Worm (Caenorhabditis elegans) whole organism, young adult: ENCODE data around the gene ZC518.8.

Source experiments
- B0019.2 ChIP-seq: fragments of 200-800 bp; sonication (Bioruptor generic); conservative IDR thresholded peaks from 2 replicates; pipeline ENCODE4 v1.3.6; 2022; ENCODE audit warnings: missing genetic modification reagents, missing genetic modification characterization, missing compliant biosample characterization
- B0035.1 ChIP-seq: sonication (generic microtip); optimal IDR thresholded peaks from 2 replicates; lab custom pipeline; 2016; ENCODE audit warnings: missing genetic modification characterization, mild to moderate bottlenecking, missing compliant biosample characterization, missing genotype, missing genetic modification reagents
- D2030.7 ChIP-seq: fragments of 200-800 bp; sonication (Bioruptor generic); IDR thresholded peaks from 2 replicates; pipeline ENCODE4 v1.3.6; 2022; ENCODE audit warnings: missing genetic modification reagents, missing genetic modification characterization, missing compliant biosample characterization
- F10E7.11 ChIP-seq: sonication (generic microtip); optimal IDR thresholded peaks from 2 replicates; lab custom pipeline; 2017; ENCODE audit warnings: mild to moderate bottlenecking, missing genetic modification characterization, moderate library complexity, missing compliant biosample characterization
- F33H1.4 ChIP-seq: fragments of 200-800 bp; sonication (Bioruptor generic); IDR thresholded peaks from 2 replicates; pipeline ENCODE4 v1.3.6; 2022; ENCODE audit warnings: missing genetic modification reagents, missing genetic modification characterization, missing compliant biosample characterization
- F49E8.2 ChIP-seq: sonication (generic microtip); optimal IDR thresholded peaks from 3 replicates; lab custom pipeline; 2017; ENCODE audit warnings: missing genetic modification characterization, mild to moderate bottlenecking, missing compliant biosample characterization, antibody characterized with exemption, moderate library complexity; ENCODE audit not compliant: insufficient read depth
- K12H6.12 ChIP-seq: fragments of 200-800 bp; sonication (Bioruptor generic); optimal IDR thresholded peaks from 2 replicates; lab custom pipeline; 2018; ENCODE audit warnings: mild to moderate bottlenecking, missing genetic modification characterization, missing compliant biosample characterization
- Y67H2A.10 ChIP-seq: fragments of 200-800 bp; sonication (Bioruptor generic); conservative IDR thresholded peaks from 2 replicates; pipeline ENCODE4 v1.3.6; 2022; ENCODE audit warnings: missing genetic modification reagents, missing genetic modification characterization, missing compliant biosample characterization
- Y79H2A.3 ChIP-seq: fragments of 200-800 bp; sonication (Bioruptor generic); conservative IDR thresholded peaks from 2 replicates; pipeline ENCODE4 v1.3.6; 2022; ENCODE audit warnings: missing genetic modification reagents, missing genetic modification characterization, missing compliant biosample characterization
- Y95B8A.8 ChIP-seq: fragments of 200-800 bp; sonication (Bioruptor generic); IDR thresholded peaks from 2 replicates; pipeline ENCODE4 v1.3.6; 2022; ENCODE audit warnings: missing genetic modification reagents, missing genetic modification characterization, missing compliant biosample characterization
- akir-1 ChIP-seq: fragments of 200-800 bp; sonication (Bioruptor generic); optimal IDR thresholded peaks from 2 replicates; lab custom pipeline; 2018; ENCODE audit warnings: mild to moderate bottlenecking, missing genetic modification characterization, moderate library complexity, missing compliant biosample characterization
- aptf-3 ChIP-seq: fragments of 200-800 bp; sonication (Bioruptor generic); IDR thresholded peaks from 2 replicates; pipeline ENCODE4 v1.3.6; 2022; ENCODE audit warnings: missing genetic modification characterization, missing compliant biosample characterization
- attf-6 ChIP-seq: fragments of 200-800 bp; sonication (Bioruptor generic); IDR thresholded peaks from 2 replicates; pipeline ENCODE4 v1.3.6; 2022; ENCODE audit warnings: missing genetic modification reagents, missing genetic modification characterization, missing compliant biosample characterization
- bed-2 ChIP-seq: fragments of 200-800 bp; sonication (Bioruptor generic); IDR thresholded peaks from 2 replicates; pipeline ENCODE4 v1.3.6; 2022; ENCODE audit warnings: missing genetic modification reagents, missing genetic modification characterization, missing compliant biosample characterization
- cebp-1 ChIP-seq, 2 experiments: fragments of 200-800 bp in 1 of 2; sonication (Bioruptor generic) in 1 of 2; sonication (generic microtip) in 1 of 2; IDR thresholded peaks in 1 of 2; optimal IDR thresholded peaks in 1 of 2; 2 replicates each; pipeline versions ENCODE4 v1.3.6 to Lab custom; 2017 to 2022; ENCODE audit warnings: missing compliant biosample characterization in 2 of 2, missing genetic modification characterization in 2 of 2, mild to moderate bottlenecking in 1 of 2, missing genetic modification reagents in 1 of 2, moderate library complexity in 1 of 2
- cebp-2 ChIP-seq: fragments of 200-800 bp; sonication (Bioruptor generic); IDR thresholded peaks from 2 replicates; pipeline ENCODE4 v1.3.6; 2022; ENCODE audit warnings: missing genetic modification characterization, missing compliant biosample characterization
- ceh-100 ChIP-seq: fragments of 200-800 bp; sonication (Bioruptor generic); IDR thresholded peaks from 2 replicates; pipeline ENCODE4 v1.3.6; 2022; ENCODE audit warnings: missing genetic modification reagents, missing genetic modification characterization, missing compliant biosample characterization
- ceh-27 ChIP-seq: fragments of 200-800 bp; sonication (Bioruptor generic); optimal IDR thresholded peaks from 2 replicates; lab custom pipeline; 2018; ENCODE audit warnings: mild to moderate bottlenecking, missing genetic modification characterization, moderate library complexity, missing compliant biosample characterization
- ceh-40 ChIP-seq: fragments of 200-800 bp; sonication (Bioruptor generic); IDR thresholded peaks from 2 replicates; pipeline ENCODE4 v1.3.6; 2022; ENCODE audit warnings: missing genetic modification characterization, missing compliant biosample characterization
- ceh-79 ChIP-seq: sonication (generic microtip); optimal IDR thresholded peaks from 2 replicates; lab custom pipeline; 2017; ENCODE audit warnings: mild to moderate bottlenecking, missing genetic modification characterization, missing compliant biosample characterization
- ceh-91 ChIP-seq: fragments of 200-800 bp; sonication (Bioruptor generic); IDR thresholded peaks from 2 replicates; pipeline ENCODE4 v1.3.6; 2022; ENCODE audit warnings: missing genetic modification reagents, missing genetic modification characterization, missing compliant biosample characterization
- dox-1 ChIP-seq: fragments of 200-800 bp; sonication (Bioruptor generic); IDR thresholded peaks from 2 replicates; pipeline ENCODE4 v1.3.6; 2022; ENCODE audit warnings: missing genetic modification reagents, missing genetic modification characterization, missing compliant biosample characterization
- dpl-1 ChIP-seq: fragments of 150-350 bp; optimal IDR thresholded peaks from 2 replicates; lab custom pipeline; 2014; ENCODE audit warnings: missing biosample characterization, missing genetic modification reagents, missing genetic modification characterization
- efl-1 ChIP-seq: fragments of 150-350 bp; optimal IDR thresholded peaks from 2 replicates; lab custom pipeline; 2014; ENCODE audit warnings: missing biosample characterization, missing genetic modification reagents, missing genetic modification characterization
- egl-18 ChIP-seq: fragments of 200-800 bp; sonication (Bioruptor generic); IDR thresholded peaks from 2 replicates; pipeline ENCODE4 v1.3.6; 2022; ENCODE audit warnings: missing genetic modification reagents, missing genetic modification characterization, missing compliant biosample characterization
- gei-17 ChIP-seq: fragments of 200-800 bp; sonication (Bioruptor generic); optimal IDR thresholded peaks from 2 replicates; lab custom pipeline; 2018; ENCODE audit warnings: mild to moderate bottlenecking, missing genetic modification characterization, missing compliant biosample characterization
- hrde-1 ChIP-seq: sonication (generic microtip); optimal IDR thresholded peaks from 2 replicates; lab custom pipeline; 2016; ENCODE audit warnings: missing genetic modification characterization, mild to moderate bottlenecking, missing compliant biosample characterization, moderate library complexity, missing genotype, missing genetic modification reagents, borderline replicate concordance
- lag-1 ChIP-seq: fragments of 200-800 bp; sonication (Bioruptor generic); IDR thresholded peaks from 2 replicates; pipeline ENCODE4 v1.3.6; 2022; ENCODE audit warnings: missing genetic modification reagents, missing genetic modification characterization, missing compliant biosample characterization
- lir-1 ChIP-seq: fragments of 200-800 bp; sonication (Bioruptor generic); conservative IDR thresholded peaks from 2 replicates; pipeline ENCODE4 v1.3.6; 2022; ENCODE audit warnings: missing genetic modification reagents, missing genetic modification characterization, missing compliant biosample characterization
- lsl-1 ChIP-seq: fragments of 200-800 bp; sonication (Bioruptor generic); optimal IDR thresholded peaks from 2 replicates; lab custom pipeline; 2018; ENCODE audit warnings: mild to moderate bottlenecking, missing genetic modification characterization, moderate library complexity, missing compliant biosample characterization
- madf-10 ChIP-seq: sonication (generic microtip); optimal IDR thresholded peaks from 2 replicates; lab custom pipeline; 2016; ENCODE audit warnings: mild to moderate bottlenecking, missing genetic modification characterization, missing compliant biosample characterization
- madf-6 ChIP-seq: fragments of 200-800 bp; sonication (Bioruptor generic); IDR thresholded peaks from 2 replicates; pipeline ENCODE4 v1.3.6; 2022; ENCODE audit warnings: missing genetic modification reagents, missing genetic modification characterization, missing compliant biosample characterization
- madf-8 ChIP-seq: fragments of 200-800 bp; sonication (Bioruptor generic); conservative IDR thresholded peaks from 2 replicates; pipeline ENCODE4 v1.3.6; 2022; ENCODE audit warnings: missing genetic modification reagents, missing genetic modification characterization, missing compliant biosample characterization
- mel-28 ChIP-seq: sonication (generic microtip); optimal IDR thresholded peaks from 2 replicates; lab custom pipeline; 2016; ENCODE audit warnings: borderline replicate concordance, mild to moderate bottlenecking, missing genetic modification characterization, missing compliant biosample characterization
- mes-4 ChIP-seq: sonication (generic microtip); optimal IDR thresholded peaks from 2 replicates; lab custom pipeline; 2016; ENCODE audit warnings: missing genotype, missing genetic modification characterization, missing compliant biosample characterization
- nhr-80 ChIP-seq: sonication (generic microtip); optimal IDR thresholded peaks from 2 replicates; lab custom pipeline; 2016; ENCODE audit warnings: missing genetic modification characterization, missing compliant biosample characterization
- pbrm-1 ChIP-seq: fragments of 200-800 bp; sonication (Bioruptor generic); IDR thresholded peaks from 2 replicates; pipeline ENCODE4 v1.3.6; 2022; ENCODE audit warnings: missing genetic modification reagents, missing genetic modification characterization, missing compliant biosample characterization
- rec-8 ChIP-seq, 2 experiments: sonication (generic microtip); optimal IDR thresholded peaks; 2 replicates each; lab custom pipeline; 2016; ENCODE audit warnings: mild to moderate bottlenecking in 2 of 2, missing genetic modification characterization in 2 of 2, missing genetic modification reagents in 2 of 2, missing genotype in 2 of 2, missing biosample characterization in 1 of 2, missing compliant biosample characterization in 1 of 2, moderate library complexity in 1 of 2
- sea-2 ChIP-seq: fragments of 200-800 bp; sonication (Bioruptor generic); IDR thresholded peaks from 2 replicates; pipeline ENCODE4 v1.3.6; 2022; ENCODE audit warnings: missing genetic modification characterization, missing compliant biosample characterization
- snpc-3.4 ChIP-seq: sonication (generic microtip); optimal IDR thresholded peaks from 2 replicates; lab custom pipeline; 2017; ENCODE audit warnings: missing genetic modification characterization, mild to moderate bottlenecking, missing compliant biosample characterization, antibody characterized with exemption, moderate library complexity, missing genotype, missing genetic modification reagents
- unc-62 ChIP-seq: fragments of 150-350 bp; optimal IDR thresholded peaks from 2 replicates; lab custom pipeline; 2014; ENCODE audit warnings: missing biosample characterization, missing genetic modification reagents, missing genetic modification characterization
- xnd-1 ChIP-seq: sonication (generic microtip); optimal IDR thresholded peaks from 2 replicates; lab custom pipeline; 2016; ENCODE audit warnings: missing genotype, missing genetic modification reagents, missing genetic modification characterization, missing compliant biosample characterization
- zim-3 ChIP-seq: sonication (generic microtip); optimal IDR thresholded peaks from 2 replicates; lab custom pipeline; 2017; ENCODE audit warnings: mild to moderate bottlenecking, missing genetic modification characterization, moderate library complexity, missing compliant biosample characterization
- ztf-28 ChIP-seq: fragments of 200-800 bp; sonication (Bioruptor generic); IDR thresholded peaks from 2 replicates; pipeline ENCODE4 v1.3.6; 2022; ENCODE audit warnings: missing genetic modification reagents, missing genetic modification characterization, missing compliant biosample characterization
- ztf-6 ChIP-seq: fragments of 200-800 bp; sonication (Bioruptor generic); IDR thresholded peaks from 2 replicates; pipeline ENCODE4 v1.3.6; 2022; ENCODE audit warnings: missing genetic modification reagents, missing genetic modification characterization, missing compliant biosample characterization

The ZC518.8 gene

ce11 chrIV:12364964-12365363 is 3.3 kb upstream of the ZC518.8 start (continued):
- TF ChIP-seq cebp-1 (GFP tag; IDR thresholded peaks at IDR 0.05; lab: Robert Waterston, UW): 0 out of 2 replicates have a peak, but pooled peaks have one; percentile 22
- no peak for TF ChIP-seq cebp-1 (tag; optimal IDR thresholded peaks at IDR 0.05; lab: Kevin White, UChicago)
- TF ChIP-seq Y79H2A.3 (GFP tag; lab: Robert Waterston, UW): no peak
- no peak for TF ChIP-seq pbrm-1 (GFP tag; lab: Robert Waterston, UW)
- no peak for TF ChIP-seq F49E8.2
- no peak for TF ChIP-seq ztf-6 (GFP tag; lab: Robert Waterston, UW)
- TF ChIP-seq F10E7.11 (tag; lab: Kevin White, UChicago): no peak
- TF ChIP-seq akir-1 (GFP tag; lab: Kevin White, UChicago): no peak
- no peak for TF ChIP-seq ceh-79 (tag; lab: Kevin White, UChicago)
- no peak for TF ChIP-seq cebp-2 (GFP tag; lab: Robert Waterston, UW)
- no peak for TF ChIP-seq mel-28 (tag; lab: Kevin White, UChicago)
- TF ChIP-seq gei-17 (GFP tag; lab: Kevin White, UChicago): no peak
- no peak for TF ChIP-seq Y67H2A.10 (GFP tag; lab: Robert Waterston, UW)
- TF ChIP-seq hrde-1 (tag; lab: Kevin White, UChicago): no peak
- TF ChIP-seq Y95B8A.8 (GFP tag; lab: Robert Waterston, UW): no peak
- TF ChIP-seq dox-1 (GFP tag; lab: Robert Waterston, UW): peak; percentile 48; the same call in 1 of the 2 replicates
- peak; percentile 67 for TF ChIP-seq K12H6.12 (tag; lab: Kevin White, UChicago)
- no peak for TF ChIP-seq unc-62 (GFP tag; lab: Kevin White, UChicago)
- no peak for TF ChIP-seq ceh-27
- no peak for TF ChIP-seq egl-18 (GFP tag; lab: Robert Waterston, UW)
- no peak for TF ChIP-seq bed-2 (GFP tag; lab: Robert Waterston, UW)
- TF ChIP-seq lag-1 (GFP tag; lab: Robert Waterston, UW): no peak
- TF ChIP-seq B0019.2 (GFP tag; lab: Robert Waterston, UW): no peak
- no peak for TF ChIP-seq mes-4 (tag; lab: Kevin White, UChicago)
- no peak for TF ChIP-seq sea-2 (GFP tag; lab: Robert Waterston, UW)
- no peak for TF ChIP-seq B0035.1 (tag; lab: Kevin White, UChicago)
- no peak for TF ChIP-seq zim-3 (tag; lab: Kevin White, UChicago)
- no peak for TF ChIP-seq lir-1 (GFP tag; lab: Robert Waterston, UW)

- no peak for TF ChIP-seq ztf-28
- no peak for TF ChIP-seq lag-1 (GFP tag; lab: Robert Waterston, UW)
- peak; percentile 86 for TF ChIP-seq madf-6 (GFP tag; lab: Robert Waterston, UW)
- TF ChIP-seq efl-1: peak; percentile 82
- TF ChIP-seq madf-8 (GFP tag; lab: Robert Waterston, UW): peak; percentile 55; the same call in 1 of the 2 replicates
- TF ChIP-seq B0019.2 (GFP tag; lab: Robert Waterston, UW): no peak
- no peak for TF ChIP-seq nhr-80 (tag; lab: Kevin White, UChicago)
- no peak for TF ChIP-seq aptf-3 (GFP tag; lab: Robert Waterston, UW)
- peak; percentile 58 for TF ChIP-seq ceh-91 (GFP tag; lab: Robert Waterston, UW)
- no peak for TF ChIP-seq ceh-40 (GFP tag; lab: Robert Waterston, UW)
- TF ChIP-seq dox-1 (GFP tag; lab: Robert Waterston, UW): peak; percentile 24; the same call in 1 of the 2 replicates
- 0 out of 2 replicates have a peak, but pooled peaks have one; percentile 25 for TF ChIP-seq attf-6 (GFP tag; lab: Robert Waterston, UW)
- TF ChIP-seq ztf-6 (GFP tag; lab: Robert Waterston, UW): no peak
- TF ChIP-seq ceh-100 (GFP tag; lab: Robert Waterston, UW): no peak
- TF ChIP-seq Y67H2A.10 (GFP tag; lab: Robert Waterston, UW): no peak
- TF ChIP-seq F33H1.4 (GFP tag; lab: Robert Waterston, UW): peak; percentile 49
- TF ChIP-seq snpc-3.4 (tag; lab: Kevin White, UChicago): no peak
- peak; percentile 83 for TF ChIP-seq lsl-1 (GFP tag; lab: Kevin White, UChicago)
- TF ChIP-seq sea-2 (GFP tag; lab: Robert Waterston, UW): no peak
- 0 out of 2 replicates have a peak, but pooled peaks have one; percentile 22 for TF ChIP-seq Y95B8A.8 (GFP tag; lab: Robert Waterston, UW)
- TF ChIP-seq rec-8 (tag; optimal IDR thresholded peaks at IDR 0.05; lab: Kevin White, UChicago): no peak
- TF ChIP-seq D2030.7: peak; percentile 12; the same call in 1 of the 2 replicates
- TF ChIP-seq xnd-1 (tag; lab: Kevin White, UChicago): peak; percentile 29
- TF ChIP-seq dpl-1 (GFP tag; lab: Kevin White, UChicago): peak; percentile 30
- no peak for TF ChIP-seq madf-10 (tag; lab: Kevin White, UChicago)
These were observed 939 bp downstream of the ZC518.8 start, which contains the start of gene sec-24.2 for ce11 chrIV:12360742-12361195. TSS of gene sec-24.2 (minus strand) at chrIV:12360792.
